Fruit fly (Drosophila melanogaster) whole organism, embryonic: ENCODE results near the gene CG10286.

Experiments used
- Atf6 ChIP-seq: fragments of 200-800 bp; sonication (Bioruptor generic); IDR thresholded peaks from 2 replicates; pipeline ENCODE4 v1.3.6; 2022; ENCODE audit warnings: missing biosample characterization, missing genetic modification characterization
- CG10147 ChIP-seq: fragments of 200-800 bp; sonication (Bioruptor generic); optimal IDR thresholded peaks from 2 replicates; lab custom pipeline; 2019; ENCODE audit warnings: missing biosample characterization, mild to moderate bottlenecking, missing genetic modification characterization, moderate library complexity
- CG1024 ChIP-seq: fragments of 200-800 bp; sonication (Bioruptor generic); IDR thresholded peaks from 2 replicates; pipeline ENCODE4 v1.3.6; 2022; ENCODE audit warnings: missing biosample characterization, missing genetic modification characterization
- CG11093 ChIP-seq: fragments of 200-800 bp; sonication (Bioruptor generic); IDR thresholded peaks from 3 replicates; pipeline ENCODE4 v1.3.6; 2022; ENCODE audit warnings: missing biosample characterization, missing genetic modification characterization
- CG12769 ChIP-seq: fragments of 200-800 bp; sonication (Bioruptor generic); optimal IDR thresholded peaks from 2 replicates; lab custom pipeline; 2019; ENCODE audit warnings: missing biosample characterization, mild to moderate bottlenecking, missing genetic modification characterization, moderate library complexity
- CG13123 ChIP-seq: fragments of 200-800 bp; sonication (Bioruptor generic); optimal IDR thresholded peaks from 2 replicates; lab custom pipeline; 2016; ENCODE audit warnings: missing biosample characterization, missing genetic modification characterization
- CG14441 ChIP-seq: fragments of 200-800 bp; sonication (Bioruptor generic); IDR thresholded peaks from 2 replicates; pipeline ENCODE4 v1.3.6; 2022; ENCODE audit warnings: missing biosample characterization, missing genetic modification characterization
- CG16815 ChIP-seq: fragments of 200-800 bp; sonication (Bioruptor generic); optimal IDR thresholded peaks from 3 replicates; lab custom pipeline; 2017; ENCODE audit warnings: missing biosample characterization, mild to moderate bottlenecking, missing genetic modification characterization
- CG17359 ChIP-seq: fragments of 200-800 bp; sonication (Bioruptor generic); optimal IDR thresholded peaks from 3 replicates; lab custom pipeline; 2018; ENCODE audit warnings: missing biosample characterization, mild to moderate bottlenecking, missing genetic modification characterization, moderate library complexity
- CG18476 ChIP-seq: fragments of 200-800 bp; sonication (Bioruptor generic); optimal IDR thresholded peaks from 2 replicates; lab custom pipeline; 2016; ENCODE audit warnings: missing biosample characterization, mild to moderate bottlenecking, missing genetic modification characterization
- CG2875 ChIP-seq: fragments of 200-800 bp; sonication (Bioruptor generic); optimal IDR thresholded peaks from 2 replicates; lab custom pipeline; 2017; ENCODE audit warnings: missing biosample characterization, mild to moderate bottlenecking, missing genetic modification characterization, missing genetic modification reagents
- CG30403 ChIP-seq: fragments of 200-800 bp; sonication (Bioruptor generic); optimal IDR thresholded peaks from 3 replicates; lab custom pipeline; 2016; ENCODE audit warnings: missing biosample characterization, missing genetic modification characterization
- CG30431 ChIP-seq: fragments of 200-800 bp; sonication (Bioruptor generic); optimal IDR thresholded peaks from 2 replicates; lab custom pipeline; 2017; ENCODE audit warnings: missing biosample characterization, missing genetic modification characterization
- CG31441 ChIP-seq: fragments of 200-800 bp; sonication (Bioruptor generic); IDR thresholded peaks from 2 replicates; pipeline ENCODE4 v1.3.6; 2022; ENCODE audit warnings: missing biosample characterization, missing genetic modification characterization
- CG32767 ChIP-seq: fragments of 200-800 bp; sonication (Bioruptor generic); IDR thresholded peaks from 2 replicates; pipeline ENCODE4 v1.3.6; 2022; ENCODE audit warnings: missing biosample characterization, missing genetic modification characterization
- CG3995 ChIP-seq: fragments of 200-800 bp; sonication (Bioruptor generic); optimal IDR thresholded peaks from 3 replicates; lab custom pipeline; 2016; ENCODE audit warnings: missing biosample characterization, missing genetic modification characterization
- CG9609 ChIP-seq: fragments of 200-800 bp; sonication (Bioruptor generic); optimal IDR thresholded peaks from 3 replicates; lab custom pipeline; 2016; ENCODE audit warnings: missing biosample characterization, missing genetic modification characterization
- Chrac-16 ChIP-seq: fragments of 200-800 bp; sonication (Bioruptor generic); optimal IDR thresholded peaks from 3 replicates; lab custom pipeline; 2016; ENCODE audit warnings: missing biosample characterization, missing genetic modification characterization
- HHEX ChIP-seq: fragments of 200-800 bp; sonication (Bioruptor generic); optimal IDR thresholded peaks from 3 replicates; lab custom pipeline; 2017; ENCODE audit warnings: missing biosample characterization, mild to moderate bottlenecking, missing genetic modification characterization, missing genetic modification reagents
- HLH3B ChIP-seq: fragments of 200-800 bp; sonication (Bioruptor generic); IDR thresholded peaks from 2 replicates; pipeline ENCODE4 v1.3.6; 2022; ENCODE audit warnings: missing biosample characterization, missing genetic modification characterization
- Jarid2 ChIP-seq: fragments of 200-800 bp; sonication (Bioruptor generic); optimal IDR thresholded peaks from 3 replicates; lab custom pipeline; 2017; ENCODE audit warnings: mild to moderate bottlenecking, missing biosample characterization, missing genetic modification reagents, missing genetic modification characterization
- MTF-1 ChIP-seq: fragments of 200-800 bp; sonication (Bioruptor generic); optimal IDR thresholded peaks from 2 replicates; lab custom pipeline; 2018; ENCODE audit warnings: missing biosample characterization, mild to moderate bottlenecking, missing genetic modification characterization, borderline replicate concordance
- PHDP ChIP-seq: fragments of 200-800 bp; sonication (Bioruptor generic); optimal IDR thresholded peaks from 3 replicates; lab custom pipeline; 2018; ENCODE audit warnings: missing biosample characterization, mild to moderate bottlenecking, missing genetic modification characterization, moderate library complexity
- Side ChIP-seq: fragments of 200-800 bp; sonication (Bioruptor generic); optimal IDR thresholded peaks from 2 replicates; lab custom pipeline; 2016; ENCODE audit warnings: missing biosample characterization, missing genetic modification characterization
- Vsx1 ChIP-seq: fragments of 200-800 bp; sonication (Bioruptor generic); optimal IDR thresholded peaks from 2 replicates; lab custom pipeline; 2017; ENCODE audit warnings: missing biosample characterization, mild to moderate bottlenecking, missing genetic modification characterization, missing genetic modification reagents
- Xrp1 ChIP-seq: fragments of 200-800 bp; sonication (Bioruptor generic); IDR thresholded peaks from 2 replicates; pipeline ENCODE4 v1.3.6; 2022; ENCODE audit warnings: missing biosample characterization, missing genetic modification characterization
- bab2 ChIP-seq: fragments of 200-800 bp; sonication (Bioruptor generic); optimal IDR thresholded peaks from 2 replicates; lab custom pipeline; 2016; ENCODE audit warnings: missing biosample characterization, missing genetic modification characterization
- bcd ChIP-seq: fragments of 200-800 bp; sonication (Bioruptor generic); optimal IDR thresholded peaks from 2 replicates; lab custom pipeline; 2017; ENCODE audit warnings: missing biosample characterization, mild to moderate bottlenecking, missing genetic modification characterization
- btn ChIP-seq: fragments of 200-800 bp; sonication (Bioruptor generic); optimal IDR thresholded peaks from 2 replicates; lab custom pipeline; 2016; ENCODE audit warnings: missing biosample characterization, missing genetic modification characterization
- crc ChIP-seq: fragments of 200-800 bp; sonication (Bioruptor generic); optimal IDR thresholded peaks from 2 replicates; lab custom pipeline; 2016; ENCODE audit warnings: missing biosample characterization, missing genetic modification characterization
- fru ChIP-seq: fragments of >200 bp; optimal IDR thresholded peaks from 2 replicates; lab custom pipeline; 2017
- gcm ChIP-seq: fragments of 200-800 bp; sonication (Bioruptor generic); optimal IDR thresholded peaks from 2 replicates; lab custom pipeline; 2019; ENCODE audit warnings: missing biosample characterization, mild to moderate bottlenecking, missing genetic modification characterization, moderate library complexity
- gfzf ChIP-seq: fragments of 200-800 bp; sonication (Bioruptor generic); optimal IDR thresholded peaks from 2 replicates; lab custom pipeline; 2016; ENCODE audit warnings: missing biosample characterization, mild to moderate bottlenecking, missing genetic modification characterization, moderate library complexity
- grau ChIP-seq: fragments of 200-800 bp; optimal IDR thresholded peaks from 3 replicates; lab custom pipeline; 2019; ENCODE audit warnings: missing biosample characterization, mild to moderate bottlenecking, missing genetic modification characterization, moderate library complexity
- gro ChIP-seq: fragments of 200-800 bp; sonication (Bioruptor generic); optimal IDR thresholded peaks from 2 replicates; lab custom pipeline; 2016; ENCODE audit warnings: missing biosample characterization, missing genetic modification characterization
- jigr1 ChIP-seq: fragments of 200-800 bp; sonication (Bioruptor generic); IDR thresholded peaks from 3 replicates; pipeline ENCODE4 v1.3.6; 2022; ENCODE audit warnings: missing biosample characterization, missing genetic modification characterization
- ken ChIP-seq: fragments of 200-800 bp; sonication (Bioruptor generic); IDR thresholded peaks from 3 replicates; pipeline ENCODE4 v1.3.6; 2022; ENCODE audit warnings: missing biosample characterization, missing genetic modification characterization
- mam ChIP-seq: fragments of 200-800 bp; sonication (Bioruptor generic); optimal IDR thresholded peaks from 3 replicates; lab custom pipeline; 2016; ENCODE audit warnings: missing biosample characterization, missing genetic modification characterization
- nerfin-1 ChIP-seq: fragments of 200-800 bp; sonication (Bioruptor generic); optimal IDR thresholded peaks from 3 replicates; lab custom pipeline; 2019; ENCODE audit warnings: missing biosample characterization, mild to moderate bottlenecking, missing genetic modification characterization, moderate library complexity
- nerfin-2 ChIP-seq: fragments of 200-800 bp; sonication (Bioruptor generic); IDR thresholded peaks from 2 replicates; pipeline ENCODE4 v1.3.6; 2022; ENCODE audit warnings: missing biosample characterization, missing genetic modification characterization; ENCODE audit not compliant: partially characterized antibody
- nom ChIP-seq: fragments of 200-800 bp; sonication (Bioruptor generic); optimal IDR thresholded peaks from 2 replicates; lab custom pipeline; 2017; ENCODE audit warnings: missing biosample characterization, missing genetic modification characterization, mild to moderate bottlenecking, moderate library complexity, missing genetic modification reagents
- schlank ChIP-seq: fragments of 200-800 bp; sonication (Bioruptor generic); optimal IDR thresholded peaks from 2 replicates; lab custom pipeline; 2018; ENCODE audit warnings: missing biosample characterization, mild to moderate bottlenecking, missing genetic modification characterization
- sens ChIP-seq: fragments of 200-800 bp; sonication (Bioruptor generic); peaks from one replicate; lab custom pipeline; 2016; ENCODE audit warnings: missing biosample characterization, missing genetic modification characterization
- sens-2 ChIP-seq: fragments of 200-800 bp; sonication (Bioruptor generic); IDR thresholded peaks from 2 replicates; pipeline ENCODE4 v1.3.6; 2022; ENCODE audit warnings: missing biosample characterization, missing genetic modification characterization
- seq ChIP-seq: fragments of 200-800 bp; sonication (Bioruptor generic); IDR thresholded peaks from 2 replicates; pipeline ENCODE4 v1.3.6; 2022; ENCODE audit warnings: missing biosample characterization, missing genetic modification characterization
- sim ChIP-seq: fragments of 200-800 bp; sonication (Bioruptor generic); IDR thresholded peaks from 2 replicates; pipeline ENCODE4 v1.3.6; 2022; ENCODE audit warnings: missing biosample characterization, missing genetic modification characterization
- trh ChIP-seq: fragments of 200-800 bp; sonication (Bioruptor generic); optimal IDR thresholded peaks from 2 replicates; lab custom pipeline; 2016; ENCODE audit warnings: missing biosample characterization, missing genetic modification characterization
- wdn ChIP-seq: fragments of 200-800 bp; sonication (Bioruptor generic); IDR thresholded peaks from 2 replicates; pipeline ENCODE4 v1.3.6; 2022; ENCODE audit warnings: missing biosample characterization, missing genetic modification characterization
- wek ChIP-seq: fragments of 200-800 bp; sonication (Bioruptor generic); optimal IDR thresholded peaks from 3 replicates; lab custom pipeline; 2018; ENCODE audit warnings: missing biosample characterization, mild to moderate bottlenecking, missing genetic modification characterization, moderate library complexity

The CG10286 gene

DNA sequence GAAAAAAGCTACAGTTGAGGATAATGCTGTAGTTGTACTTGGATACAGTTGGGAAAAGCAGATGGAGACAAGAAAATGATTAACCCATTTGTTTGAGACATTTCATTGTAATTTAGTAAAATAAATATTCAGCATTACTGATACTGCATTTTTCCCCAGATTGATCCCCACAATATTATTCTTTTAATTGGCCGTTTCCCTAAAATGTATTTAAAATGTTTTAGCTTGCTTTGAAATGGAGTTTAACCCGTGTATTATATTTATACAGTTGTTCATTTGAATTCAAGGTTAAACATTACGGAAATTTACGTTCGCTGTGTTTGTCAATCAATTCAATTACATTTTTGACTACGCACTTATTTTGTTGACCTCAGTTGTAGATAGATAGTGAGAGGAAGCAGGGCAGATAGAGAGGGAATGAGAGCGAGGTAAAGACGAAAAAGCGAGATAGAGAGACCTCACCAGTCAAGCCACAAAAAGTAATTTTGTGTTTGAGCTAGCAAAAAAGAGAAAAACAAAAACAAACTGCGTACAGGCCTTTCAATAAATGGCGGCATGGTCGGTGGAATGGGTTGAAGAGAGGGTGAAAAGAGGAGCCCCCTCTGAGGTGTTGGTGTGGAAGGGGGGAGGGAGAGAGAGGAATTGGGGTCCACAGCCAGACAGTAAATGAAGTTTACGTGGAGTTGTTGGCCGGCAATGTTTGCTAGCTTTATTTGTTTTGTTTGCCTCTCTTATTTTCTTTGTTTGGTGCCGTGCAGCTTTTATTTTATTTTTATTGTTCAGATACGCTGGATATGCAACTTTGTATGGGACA lies 41.9 kb downstream of the CG10286 start (continued):
- TF ChIP-seq CG30431 (peak; percentile 81), nerfin-1 (peak; percentile 87), sens-2 (peak; percentile 61; the same call in 1 of the 2 replicates), HLH3B (GFP tag; lab: Robert Waterston, UW) (peak; percentile 60), mam (GFP tag; lab: Kevin White, UChicago) (peak; percentile 75), CG12769 (tag; lab: Kevin White, UChicago) (peak; percentile 73), gcm (GFP tag; lab: Kevin White, UChicago) (peak; percentile 82), MTF-1 (no peak), CG30403 (GFP tag; lab: Kevin White, UChicago) (peak; percentile 95), bab2 (GFP tag; lab: Kevin White, UChicago) (peak; percentile 77), CG3995 (peak; percentile 67), gfzf (GFP tag; lab: Kevin White, UChicago) (no peak), schlank (tag; lab: Kevin White, UChicago) (peak; percentile 65), wek (GFP tag; lab: Kevin White, UChicago) (no peak), CG9609 (GFP tag; lab: Kevin White, UChicago) (peak; percentile 85), jigr1 (GFP tag; lab: Robert Waterston, UW) (peak; percentile 61; the same call in 1 of the 3 replicates), fru (lab: Kevin White, UChicago) (no peak), CG31441 (peak; percentile 92), CG16815 (GFP tag; lab: Kevin White, UChicago) (peak; percentile 76), bcd (GFP tag; lab: Kevin White, UChicago) (peak; percentile 88), Atf6 (peak; percentile 63), sens (GFP tag; lab: Kevin White, UChicago) (peak; percentile 98), wdn (GFP tag; lab: Robert Waterston, UW) (peak; percentile 45), CG32767 (GFP tag; lab: Robert Waterston, UW) (no peak), PHDP (tag; lab: Kevin White, UChicago) (peak; percentile 88), ken (peak; percentile 63; the same call in 2 of the 3 replicates), Chrac-16 (GFP tag; lab: Kevin White, UChicago) (peak; percentile 79), nerfin-2 (GFP tag; lab: Robert Waterston, UW) (no peak), btn (peak; percentile 73), CG13123 (GFP tag; lab: Kevin White, UChicago) (no peak), CG18476 (GFP tag; lab: Kevin White, UChicago) (peak; percentile 80), CG17359 (tag; lab: Kevin White, UChicago) (peak; percentile 83), Side (GFP tag; lab: Kevin White, UChicago) (peak; percentile 74), Xrp1 (GFP tag; lab: Robert Waterston, UW) (peak; percentile 67; the same call in 1 of the 2 replicates), seq (peak; percentile 80), nom (peak; percentile 92), Jarid2 (GFP tag; lab: Kevin White, UChicago) (peak; percentile 73), Vsx1 (peak; percentile 78), CG14441 (GFP tag; lab: Robert Waterston, UW) (0 out of 2 replicates have a peak, but pooled peaks have one; percentile 46), gro (GFP tag; lab: Kevin White, UChicago) (peak; percentile 54), crc (GFP tag; lab: Kevin White, UChicago) (peak; percentile 74), CG11093 (GFP tag; lab: Robert Waterston, UW) (peak; percentile 74; the same call in 2 of the 3 replicates), sim (GFP tag; lab: Robert Waterston, UW) (peak; percentile 42; the same call in 1 of the 2 replicates), CG2875 (peak; percentile 69), grau (peak; percentile 91), CG1024 (GFP tag; lab: Robert Waterston, UW) (0 out of 2 replicates have a peak, but pooled peaks have one; percentile 13), HHEX (GFP tag; lab: Kevin White, UChicago) (peak; percentile 89), CG10147 (peak; percentile 91), trh (GFP tag; lab: Kevin White, UChicago) (peak; percentile 53)
